Worm (Caenorhabditis elegans) whole organism, late embryonic: ENCODE data around the gene B0303.16.

Experiments used
- C38D4.7 ChIP-seq: fragments of 200-800 bp; sonication (Bioruptor generic); optimal IDR thresholded peaks from 2 replicates; lab custom pipeline; 2018; ENCODE audit warnings: mild to moderate bottlenecking, missing genetic modification characterization, moderate library complexity, missing compliant biosample characterization
- T23F11.4 ChIP-seq: fragments of 200-800 bp; sonication (Bioruptor generic); optimal IDR thresholded peaks from 2 replicates; lab custom pipeline; 2018; ENCODE audit warnings: mild to moderate bottlenecking, missing genetic modification characterization, missing compliant biosample characterization
- ama-1 ChIP-seq: fragments of 150-350 bp; optimal IDR thresholded peaks from 2 replicates; lab custom pipeline; 2014
- ceh-22 ChIP-seq: sonication (generic microtip); optimal IDR thresholded peaks from 2 replicates; lab custom pipeline; 2017; ENCODE audit warnings: missing biosample characterization, missing genetic modification characterization
- ceh-30 ChIP-seq: fragments of 150-350 bp; optimal IDR thresholded peaks from 2 replicates; lab custom pipeline; 2014; ENCODE audit warnings: missing biosample characterization, missing genetic modification characterization
- ceh-9 ChIP-seq: sonication (generic microtip); optimal IDR thresholded peaks from 2 replicates; lab custom pipeline; 2016; ENCODE audit warnings: mild to moderate bottlenecking, missing genetic modification characterization, inconsistent platforms, missing compliant biosample characterization
- dve-1 ChIP-seq: sonication (generic microtip); optimal IDR thresholded peaks from 2 replicates; lab custom pipeline; 2017; ENCODE audit warnings: antibody characterized with exemption, mild to moderate bottlenecking, missing genetic modification characterization, missing compliant biosample characterization
- elt-2 ChIP-seq: sonication (generic microtip); optimal IDR thresholded peaks from 2 replicates; lab custom pipeline; 2016; ENCODE audit warnings: missing genetic modification reagents, missing genetic modification characterization, missing compliant biosample characterization
- fkh-10 ChIP-seq: fragments of 150-350 bp; optimal IDR thresholded peaks from 2 replicates; lab custom pipeline; 2014; ENCODE audit warnings: missing biosample characterization, missing genetic modification reagents, missing genetic modification characterization
- nhr-11 ChIP-seq: fragments of 150-350 bp; optimal IDR thresholded peaks from 2 replicates; lab custom pipeline; 2014; ENCODE audit warnings: missing biosample characterization, missing genetic modification characterization
- pag-3 ChIP-seq: sonication (generic microtip); optimal IDR thresholded peaks from 2 replicates; lab custom pipeline; 2016; ENCODE audit warnings: missing compliant biosample characterization, missing genetic modification characterization, borderline replicate concordance
- pha-4 ChIP-seq: fragments of 150-350 bp; optimal IDR thresholded peaks from 2 replicates; lab custom pipeline; 2018; ENCODE audit warnings: missing biosample characterization, missing genetic modification reagents, missing genetic modification characterization
- pqm-1 ChIP-seq: sonication (generic microtip); optimal IDR thresholded peaks from 2 replicates; lab custom pipeline; 2016; ENCODE audit warnings: missing genetic modification characterization, missing compliant biosample characterization

DNA sequence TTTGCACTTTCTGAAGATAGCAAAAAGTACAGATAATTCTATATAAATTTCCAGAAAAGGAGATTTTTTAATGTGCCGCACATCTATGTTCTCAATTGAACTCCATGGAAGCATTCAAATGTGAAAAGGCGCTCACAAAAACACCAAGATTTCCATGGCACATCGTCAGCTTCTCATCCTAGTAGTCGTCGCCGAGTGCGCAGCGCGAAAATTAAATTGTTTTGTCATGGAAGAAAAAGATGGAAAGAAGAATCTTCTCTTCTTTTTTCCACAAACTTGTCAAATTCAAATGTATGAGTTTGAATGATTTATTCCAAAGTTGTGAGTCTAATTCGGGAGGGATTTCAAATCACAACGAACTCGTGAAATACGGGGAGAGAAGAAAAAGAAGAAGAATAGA, 32.5 kb downstream of the B0303.16 start:
- TF ChIP-seq C38D4.7 (GFP tag; lab: Kevin White, UChicago) (no peak), pha-4 (no peak), ama-1 (no peak), dve-1 (no peak), pqm-1 (tag; lab: Kevin White, UChicago) (no peak), pag-3 (no peak), ceh-9 (tag; lab: Kevin White, UChicago) (no peak), ceh-22 (tag; lab: Kevin White, UChicago) (no peak), T23F11.4 (GFP tag; lab: Kevin White, UChicago) (no peak), ceh-30 (tag; lab: Kevin White, UChicago) (no peak), elt-2 (tag; lab: Kevin White, UChicago) (no peak), fkh-10 (GFP tag; lab: Kevin White, UChicago) (no peak), nhr-11 (tag; lab: Kevin White, UChicago) (no peak)
